Worm (Caenorhabditis elegans) whole organism, L4 larva: ENCODE data around the gene R05G6.3.

ENCODE experiments used
- R02D3.7 ChIP-seq: fragments of 150-350 bp; sonication (generic microtip); optimal IDR thresholded peaks from 3 replicates; lab custom pipeline; 2014; ENCODE audit warnings: missing biosample characterization, missing genetic modification characterization
- T26A8.4 ChIP-seq: fragments of 200-800 bp; sonication (Bioruptor generic); IDR thresholded peaks from 2 replicates; pipeline ENCODE4 v1.3.6; 2022; ENCODE audit warnings: missing genetic modification characterization, missing compliant biosample characterization
- Y75B8A.6 ChIP-seq: fragments of 200-800 bp; sonication (Bioruptor generic); IDR thresholded peaks from 2 replicates; pipeline ENCODE4 v1.3.6; 2022; ENCODE audit warnings: missing genetic modification reagents, missing genetic modification characterization, missing compliant biosample characterization
- ZK337.2 ChIP-seq: fragments of 200-800 bp; sonication (Bioruptor generic); IDR thresholded peaks from 2 replicates; pipeline ENCODE4 v1.3.6; 2022; ENCODE audit warnings: missing genetic modification reagents, missing genetic modification characterization, missing compliant biosample characterization
- ZK546.5 ChIP-seq, 2 experiments: sonication (generic microtip); optimal IDR thresholded peaks; 2 replicates each; lab custom pipeline; 2017; ENCODE audit warnings: missing biosample characterization in 2 of 2, missing genetic modification characterization in 2 of 2
- aha-1 ChIP-seq: fragments of 150-350 bp; peaks from one replicate; lab custom pipeline; 2014; ENCODE audit warnings: missing biosample characterization, missing genetic modification characterization
- attf-4 ChIP-seq: sonication (generic microtip); optimal IDR thresholded peaks from 3 replicates; lab custom pipeline; 2017; ENCODE audit warnings: missing biosample characterization, missing genetic modification characterization
- ceh-20 ChIP-seq: fragments of 200-800 bp; sonication (Bioruptor generic); IDR thresholded peaks from 2 replicates; pipeline ENCODE4 v1.3.6; 2022; ENCODE audit warnings: missing genetic modification reagents, missing genetic modification characterization, missing compliant biosample characterization
- ceh-28 ChIP-seq: fragments of 150-350 bp; optimal IDR thresholded peaks from 2 replicates; lab custom pipeline; 2014; ENCODE audit warnings: missing biosample characterization, missing genetic modification reagents, missing genetic modification characterization
- ceh-62 ChIP-seq: sonication (generic microtip); optimal IDR thresholded peaks from 2 replicates; lab custom pipeline; 2017; ENCODE audit warnings: missing biosample characterization, missing genetic modification characterization
- ceh-82 ChIP-seq: sonication (generic microtip); optimal IDR thresholded peaks from 2 replicates; lab custom pipeline; 2017; ENCODE audit warnings: missing biosample characterization, missing genetic modification characterization
- ces-1 ChIP-seq: fragments of 150-350 bp; sonication (generic microtip); optimal IDR thresholded peaks from 4 replicates; lab custom pipeline; 2014; ENCODE audit warnings: missing biosample characterization, missing genetic modification reagents, missing genetic modification characterization
- cey-2 ChIP-seq: sonication (generic microtip); optimal IDR thresholded peaks from 3 replicates; lab custom pipeline; 2017; ENCODE audit warnings: missing genetic modification characterization, mild to moderate bottlenecking, missing compliant biosample characterization, antibody characterized with exemption, borderline replicate concordance; ENCODE audit not compliant: insufficient read depth
- daf-16 ChIP-seq, 3 experiments: sonication (generic microtip); optimal IDR thresholded peaks; 2 replicates each; lab custom pipeline; 2016 to 2017; ENCODE audit warnings: missing genetic modification characterization in 3 of 3, missing genetic modification reagents in 3 of 3, mild to moderate bottlenecking in 2 of 3, missing compliant biosample characterization in 2 of 3, missing biosample characterization in 1 of 3, moderate library complexity in 1 of 3
- dmd-8 ChIP-seq: fragments of 200-800 bp; sonication (Bioruptor generic); IDR thresholded peaks from 2 replicates; pipeline ENCODE4 v1.3.6; 2022; ENCODE audit warnings: missing genetic modification characterization, missing compliant biosample characterization
- dpl-1 ChIP-seq: fragments of 150-350 bp; optimal IDR thresholded peaks from 2 replicates; lab custom pipeline; 2014; ENCODE audit warnings: missing biosample characterization, missing genetic modification reagents, missing genetic modification characterization
- dve-1 ChIP-seq: sonication (generic microtip); optimal IDR thresholded peaks from 2 replicates; lab custom pipeline; 2017; ENCODE audit warnings: antibody characterized with exemption, mild to moderate bottlenecking, missing genetic modification characterization, missing compliant biosample characterization; ENCODE audit not compliant: insufficient read depth
- fkh-10 ChIP-seq: fragments of 150-350 bp; optimal IDR thresholded peaks from 2 replicates; lab custom pipeline; 2014; ENCODE audit warnings: missing biosample characterization, missing genetic modification reagents, missing genetic modification characterization
- gei-8 ChIP-seq: fragments of 200-800 bp; sonication (Bioruptor generic); optimal IDR thresholded peaks from 2 replicates; lab custom pipeline; 2018; ENCODE audit warnings: mild to moderate bottlenecking, missing genetic modification characterization, missing compliant biosample characterization
- hlh-11 ChIP-seq: fragments of 200-800 bp; sonication (Bioruptor generic); optimal IDR thresholded peaks from 2 replicates; lab custom pipeline; 2018; ENCODE audit warnings: mild to moderate bottlenecking, missing genetic modification characterization, missing compliant biosample characterization
- hlh-30 ChIP-seq: sonication (generic microtip); optimal IDR thresholded peaks from 2 replicates; lab custom pipeline; 2017; ENCODE audit warnings: antibody characterized with exemption, mild to moderate bottlenecking, missing genetic modification characterization, missing compliant biosample characterization; ENCODE audit not compliant: insufficient read depth
- hmg-1.1 ChIP-seq: fragments of 200-800 bp; sonication (Bioruptor generic); IDR thresholded peaks from 2 replicates; pipeline ENCODE4 v1.3.6; 2022; ENCODE audit warnings: missing genetic modification reagents, missing genetic modification characterization, missing compliant biosample characterization
- jun-1 ChIP-seq: fragments of 150-350 bp; optimal IDR thresholded peaks from 2 replicates; lab custom pipeline; 2014; ENCODE audit warnings: missing biosample characterization, missing genetic modification reagents, missing genetic modification characterization
- lin-1 ChIP-seq: fragments of 200-800 bp; sonication (Bioruptor generic); IDR thresholded peaks from 2 replicates; pipeline ENCODE4 v1.3.6; 2022; ENCODE audit warnings: missing genetic modification reagents, missing genetic modification characterization, missing compliant biosample characterization
- lin-13 ChIP-seq: fragments of 150-350 bp; optimal IDR thresholded peaks from 2 replicates; lab custom pipeline; 2014; ENCODE audit warnings: missing biosample characterization, missing genetic modification reagents, missing genetic modification characterization
- lin-15B ChIP-seq: fragments of 150-350 bp; sonication (generic microtip); optimal IDR thresholded peaks from 3 replicates; lab custom pipeline; 2014; ENCODE audit warnings: missing biosample characterization, missing genetic modification characterization
- lin-29 ChIP-seq: fragments of 200-800 bp; sonication (Bioruptor generic); IDR thresholded peaks from 2 replicates; pipeline ENCODE4 v1.3.6; 2022; ENCODE audit warnings: missing genetic modification reagents, missing genetic modification characterization, missing compliant biosample characterization
- lin-38 ChIP-seq: fragments of 200-800 bp; sonication (Bioruptor generic); IDR thresholded peaks from 2 replicates; pipeline ENCODE4 v1.3.6; 2022; ENCODE audit warnings: missing genetic modification reagents, missing genetic modification characterization, missing compliant biosample characterization
- mdt-29 ChIP-seq: fragments of 200-800 bp; sonication (Bioruptor generic); IDR thresholded peaks from 2 replicates; pipeline ENCODE4 v1.3.6; 2022; ENCODE audit warnings: missing genetic modification reagents, missing genetic modification characterization, missing compliant biosample characterization
- mxl-2 ChIP-seq: fragments of 200-800 bp; sonication (Bioruptor generic); conservative IDR thresholded peaks from 2 replicates; pipeline ENCODE4 v1.3.6; 2022; ENCODE audit warnings: missing genetic modification reagents, missing genetic modification characterization, missing compliant biosample characterization
- nhr-10 ChIP-seq: fragments of 150-350 bp; optimal IDR thresholded peaks from 2 replicates; lab custom pipeline; 2014; ENCODE audit warnings: missing biosample characterization, missing genetic modification characterization
- nhr-102 ChIP-seq: sonication (generic microtip); optimal IDR thresholded peaks from 2 replicates; lab custom pipeline; 2016; ENCODE audit warnings: mild to moderate bottlenecking, missing genetic modification characterization, moderate library complexity, missing compliant biosample characterization
- nhr-11 ChIP-seq: fragments of 150-350 bp; optimal IDR thresholded peaks from 2 replicates; lab custom pipeline; 2014; ENCODE audit warnings: missing biosample characterization, missing genetic modification characterization
- nhr-111 ChIP-seq: fragments of 200-800 bp; sonication (Bioruptor generic); optimal IDR thresholded peaks from 2 replicates; lab custom pipeline; 2018; ENCODE audit warnings: mild to moderate bottlenecking, missing genetic modification characterization, missing compliant biosample characterization
- nhr-25 ChIP-seq: sonication (generic microtip); optimal IDR thresholded peaks from 2 replicates; lab custom pipeline; 2017; ENCODE audit warnings: missing genetic modification characterization, mild to moderate bottlenecking, missing compliant biosample characterization, antibody characterized with exemption, moderate library complexity, borderline replicate concordance; ENCODE audit not compliant: insufficient read depth
- nhr-28 ChIP-seq: fragments of 150-350 bp; optimal IDR thresholded peaks from 2 replicates; lab custom pipeline; 2014; ENCODE audit warnings: missing biosample characterization, missing genetic modification characterization
- nhr-41 ChIP-seq: fragments of 200-800 bp; sonication (Bioruptor generic); IDR thresholded peaks from 2 replicates; pipeline ENCODE4 v1.3.6; 2022; ENCODE audit warnings: missing genetic modification reagents, missing genetic modification characterization, missing compliant biosample characterization
- nhr-6 ChIP-seq: fragments of 150-350 bp; optimal IDR thresholded peaks from 2 replicates; lab custom pipeline; 2014; ENCODE audit warnings: missing biosample characterization, missing genetic modification characterization
- pqm-1 ChIP-seq: sonication (generic microtip); optimal IDR thresholded peaks from 2 replicates; lab custom pipeline; 2017; ENCODE audit warnings: missing biosample characterization, missing genetic modification characterization
- rbr-2 ChIP-seq: sonication (generic microtip); optimal IDR thresholded peaks from 2 replicates; lab custom pipeline; 2016; ENCODE audit warnings: missing genotype, missing genetic modification characterization, missing compliant biosample characterization
- set-16 ChIP-seq: fragments of 200-800 bp; sonication (Bioruptor generic); IDR thresholded peaks from 2 replicates; pipeline ENCODE4 v1.3.6; 2022; ENCODE audit warnings: missing genetic modification reagents, missing genetic modification characterization, missing compliant biosample characterization
- skn-1 ChIP-seq: fragments of 150-350 bp; optimal IDR thresholded peaks from 2 replicates; lab custom pipeline; 2014; ENCODE audit warnings: missing biosample characterization, missing genetic modification characterization
- snpc-1.2 ChIP-seq: fragments of 200-800 bp; sonication (Bioruptor generic); IDR thresholded peaks from 2 replicates; pipeline ENCODE4 v1.3.6; 2022; ENCODE audit warnings: missing genetic modification reagents, missing genetic modification characterization, missing compliant biosample characterization
- snpc-4 ChIP-seq: fragments of 150-350 bp; optimal IDR thresholded peaks from 2 replicates; lab custom pipeline; 2014; ENCODE audit warnings: missing biosample characterization, missing genetic modification characterization
- unc-130 ChIP-seq: sonication (generic microtip); optimal IDR thresholded peaks from 2 replicates; lab custom pipeline; 2016; ENCODE audit warnings: missing genetic modification reagents, missing genetic modification characterization, missing compliant biosample characterization
- unc-39 ChIP-seq: sonication (generic microtip); optimal IDR thresholded peaks from 2 replicates; lab custom pipeline; 2017; ENCODE audit warnings: missing biosample characterization, missing genetic modification characterization
- unc-62 ChIP-seq, 3 experiments: fragments of 150-350 bp in 1 of 3; sonication (generic microtip); optimal IDR thresholded peaks in 2 of 3; peaks in 1 of 3; 1 replicate in 1 of 3; 2 replicates in 2 of 3; lab custom pipeline; 2014 to 2017; ENCODE audit warnings: missing biosample characterization in 3 of 3, missing genetic modification characterization in 3 of 3, missing genetic modification reagents in 3 of 3, missing genotype in 1 of 3
- zag-1 ChIP-seq: fragments of 150-350 bp; optimal IDR thresholded peaks from 2 replicates; lab custom pipeline; 2014; ENCODE audit warnings: missing biosample characterization, missing genetic modification characterization
- ztf-7 ChIP-seq: fragments of 150-350 bp; optimal IDR thresholded peaks from 2 replicates; lab custom pipeline; 2014; ENCODE audit warnings: missing biosample characterization, missing genetic modification characterization

Gene R05G6.3

ce11 chrIV:7520258-7520657 is 3.9 kb downstream of the R05G6.3 start:
- no peak for TF ChIP-seq hlh-30 (tag; lab: Kevin White, UChicago)
- peak; percentile 44 for TF ChIP-seq pqm-1 (tag; lab: Kevin White, UChicago)
- no peak for TF ChIP-seq daf-16 (GFP tag; optimal IDR thresholded peaks at IDR 0.05; lab: Kevin White, UChicago)
- TF ChIP-seq daf-16 (tag; optimal IDR thresholded peaks at IDR 0.05; lab: Kevin White, UChicago): peak; percentile 93
- TF ChIP-seq dve-1 (tag; lab: Kevin White, UChicago): peak; percentile 71
- TF ChIP-seq nhr-28: peak; percentile 10
- no peak for TF ChIP-seq lin-29 (GFP tag; lab: Robert Waterston, UW)

- no peak for TF ChIP-seq gei-8 (GFP tag; lab: Kevin White, UChicago)
- TF ChIP-seq T26A8.4 (GFP tag; lab: Robert Waterston, UW): no peak
- TF ChIP-seq nhr-6 (tag; lab: Kevin White, UChicago): no peak
- TF ChIP-seq lin-38 (GFP tag; lab: Robert Waterston, UW): no peak
- TF ChIP-seq fkh-10 (GFP tag; lab: Kevin White, UChicago): no peak
- TF ChIP-seq jun-1 (tag; lab: Kevin White, UChicago): no peak
- TF ChIP-seq unc-39 (tag; lab: Kevin White, UChicago): no peak
- no peak for TF ChIP-seq zag-1 (tag; lab: Kevin White, UChicago)
- no peak for TF ChIP-seq snpc-1.2
- TF ChIP-seq unc-130 (GFP tag; lab: Kevin White, UChicago): no peak
- no peak for TF ChIP-seq cey-2 (tag; lab: Kevin White, UChicago)
- TF ChIP-seq lin-29 (GFP tag; lab: Robert Waterston, UW): no peak
- TF ChIP-seq hmg-1.1 (GFP tag; lab: Robert Waterston, UW): no peak
- TF ChIP-seq mdt-29 (GFP tag; lab: Robert Waterston, UW): no peak
- peak in 1 of 2 experiments; percentile 25 for TF ChIP-seq unc-62 (GFP tag; optimal IDR thresholded peaks at IDR 0.05 in 1 of 2; lab: Kevin White, UChicago)
- no peak for TF ChIP-seq unc-62 (tag; optimal IDR thresholded peaks at IDR 0.05; lab: Kevin White, UChicago)
- no peak for TF ChIP-seq dmd-8 (GFP tag; lab: Robert Waterston, UW)
- TF ChIP-seq ceh-20 (GFP tag; lab: Robert Waterston, UW): no peak
- TF ChIP-seq dpl-1 (GFP tag; lab: Kevin White, UChicago): no peak
- no peak for TF ChIP-seq attf-4 (tag; lab: Kevin White, UChicago)
- no peak for TF ChIP-seq Y75B8A.6
- TF ChIP-seq lin-1 (GFP tag; lab: Robert Waterston, UW): no peak
- no peak for TF ChIP-seq lin-13
- no peak for TF ChIP-seq ztf-7 (tag; lab: Kevin White, UChicago)
- TF ChIP-seq ceh-82 (tag; lab: Kevin White, UChicago): no peak
- TF ChIP-seq R02D3.7 (tag; lab: Kevin White, UChicago): no peak
- TF ChIP-seq skn-1 (tag; lab: Kevin White, UChicago): no peak
- TF ChIP-seq rbr-2 (tag; lab: Kevin White, UChicago): no peak
- no peak for TF ChIP-seq snpc-4 (tag; lab: Kevin White, UChicago)
- peak; percentile 34 for TF ChIP-seq hlh-30 (tag; lab: Kevin White, UChicago)
- no peak for TF ChIP-seq nhr-111 (GFP tag; lab: Kevin White, UChicago)
- no peak for TF ChIP-seq nhr-11 (tag; lab: Kevin White, UChicago)
- TF ChIP-seq pqm-1 (tag; lab: Kevin White, UChicago): peak; percentile 7
- TF ChIP-seq nhr-10 (tag; lab: Kevin White, UChicago): no peak
- no peak for TF ChIP-seq nhr-41 (GFP tag; lab: Robert Waterston, UW)
- no peak for TF ChIP-seq ceh-62 (tag; lab: Kevin White, UChicago)
- TF ChIP-seq ces-1 (GFP tag; lab: Kevin White, UChicago): no peak
- TF ChIP-seq lin-15B (tag; lab: Kevin White, UChicago): no peak
- no peak for TF ChIP-seq nhr-25 (tag; lab: Kevin White, UChicago)
- no peak for TF ChIP-seq mxl-2 (GFP tag; lab: Robert Waterston, UW)
- no peak for TF ChIP-seq set-16
- TF ChIP-seq hlh-11 (tag; lab: Kevin White, UChicago): peak; percentile 49
- no peak for TF ChIP-seq ceh-28 (tag; lab: Kevin White, UChicago)
- no peak for TF ChIP-seq ZK337.2
- no peak for TF ChIP-seq nhr-102 (tag; lab: Kevin White, UChicago)
- TF ChIP-seq ZK546.5 (tag; optimal IDR thresholded peaks at IDR 0.05; lab: Kevin White, UChicago): no peak
- peak; percentile 17 for TF ChIP-seq aha-1 (tag; lab: Kevin White, UChicago)
These were observed 4.5 kb downstream of the R05G6.3 start for ce11 chrIV:7520841-7521240.
